Worm (Caenorhabditis elegans) whole organism, L4/young adult: ENCODE results near the gene R02D5.7.

Experiments used
- W03F9.2 ChIP-seq: fragments of 150-350 bp; optimal IDR thresholded peaks from 2 replicates; lab custom pipeline; 2014; ENCODE audit warnings: missing biosample characterization, missing genetic modification characterization
- dao-5 ChIP-seq: sonication (generic microtip); optimal IDR thresholded peaks from 2 replicates; lab custom pipeline; 2016; ENCODE audit warnings: missing genotype, missing genetic modification characterization, moderate library complexity, missing compliant biosample characterization
- him-1 ChIP-seq: sonication (generic microtip); optimal IDR thresholded peaks from 2 replicates; lab custom pipeline; 2016; ENCODE audit warnings: missing genotype, missing genetic modification reagents, missing genetic modification characterization, missing compliant biosample characterization

DNA sequence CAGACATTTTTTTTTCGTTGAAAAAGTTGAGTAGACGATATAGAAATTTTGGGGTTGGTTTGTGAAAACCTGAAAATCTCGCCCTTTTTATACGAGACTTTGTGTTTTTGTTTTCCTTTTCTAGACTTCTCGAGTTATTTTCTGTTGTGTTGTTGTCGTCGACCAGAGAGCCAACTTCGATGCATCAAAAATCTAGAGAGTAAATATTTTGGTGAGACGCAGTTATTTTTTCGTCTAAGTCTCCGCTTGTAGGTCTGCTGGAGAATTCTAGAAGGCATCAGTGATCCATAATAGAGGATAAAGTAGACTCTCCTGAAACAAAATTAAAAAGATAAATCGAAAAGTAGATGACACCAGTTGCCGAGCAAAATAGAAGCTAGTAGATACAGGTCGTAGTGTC lies 16.9 kb downstream of the R02D5.7 start, which contains the start of gene F08H9.4:
- TF ChIP-seq dao-5 (tag; lab: Kevin White, UChicago) = no peak
- no peak for TF ChIP-seq him-1 (tag; lab: Kevin White, UChicago)
- TF ChIP-seq W03F9.2 (tag; lab: Kevin White, UChicago) = no peak
